Fruit fly (Drosophila melanogaster): ENCODE data around the gene CG44303.

Gene CG44303

DNA sequence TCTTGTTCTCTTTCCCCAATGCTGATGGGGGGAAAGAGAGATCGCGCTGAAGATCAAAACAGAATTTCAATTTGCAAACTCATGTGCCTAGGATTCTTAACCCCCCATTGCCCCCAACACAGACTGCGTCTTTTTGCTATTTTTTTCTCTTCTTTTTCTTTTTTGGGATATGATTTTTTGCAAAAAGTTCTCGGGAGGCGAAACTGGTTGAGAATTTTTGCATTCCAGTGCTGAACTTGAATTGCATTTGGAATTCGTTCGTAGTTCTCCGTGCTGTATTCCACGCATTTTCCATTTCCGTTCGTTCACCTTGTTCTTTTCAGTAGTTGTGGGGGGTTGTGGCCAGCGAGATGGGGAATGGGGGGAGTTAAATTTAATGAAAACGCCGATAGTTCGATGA, 20.9 kb upstream of the CG44303 start (continued):
- peak; percentile 10 for TF ChIP-seq CG32006 (GFP tag; optimal IDR thresholded peaks at IDR 0.05)
- no peak for TF ChIP-seq lz (GFP tag; optimal IDR thresholded peaks at IDR 0.05)
- no peak for TF ChIP-seq Sox15 (GFP tag; optimal IDR thresholded peaks at IDR 0.05)
- peak; percentile 75 for TF ChIP-seq CG6808 (GFP tag; optimal IDR thresholded peaks at IDR 0.05)
- no peak for TF ChIP-seq CG8632 (GFP tag; optimal IDR thresholded peaks at IDR 0.05)
- peak; percentile 60; the same call in 2 of the 3 replicates for TF ChIP-seq eg (GFP tag; IDR thresholded peaks at IDR 0.05)
- TF ChIP-seq Sox102F (GFP tag; optimal IDR thresholded peaks at IDR 0.05): no peak

DNA sequence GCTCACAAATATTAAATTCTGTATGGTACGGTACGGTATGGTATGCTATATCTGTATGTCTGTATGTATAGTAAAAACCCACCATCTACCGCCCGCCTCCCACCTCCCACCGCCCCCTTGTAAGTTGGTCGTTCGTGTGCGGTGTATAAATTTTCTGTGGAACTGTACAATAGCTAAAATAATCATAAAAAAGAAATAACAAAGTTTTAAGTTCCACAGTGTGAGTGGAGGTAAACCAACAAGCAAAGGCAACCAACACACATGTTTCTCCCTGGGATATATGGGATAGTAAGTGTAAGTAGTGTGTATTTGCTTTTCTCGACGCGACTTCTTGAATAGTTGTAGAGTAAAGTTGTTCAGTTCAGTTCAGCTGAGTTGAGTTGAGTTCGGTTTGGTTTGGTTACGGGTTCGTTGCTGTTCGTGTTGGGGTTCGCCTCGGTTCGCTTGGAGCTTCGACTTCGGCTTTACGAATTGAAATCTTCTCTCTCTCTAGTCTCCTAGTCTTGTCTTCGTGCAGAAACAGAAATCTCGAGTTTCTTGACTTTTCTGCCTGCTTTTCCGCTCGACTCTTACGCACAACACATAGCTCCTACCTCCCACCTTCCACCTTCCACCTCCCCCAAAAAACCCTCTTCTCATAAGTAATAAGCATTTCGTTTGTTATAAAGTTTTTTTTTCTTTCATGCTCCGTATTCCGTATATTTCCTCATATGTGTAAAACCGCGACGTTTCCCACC, 19.5 kb upstream of the CG44303 start:
- TF ChIP-seq ss (GFP tag; optimal IDR thresholded peaks at IDR 0.05) (peak in 1 of 2 experiments; percentile 11), eg (GFP tag; IDR thresholded peaks at IDR 0.05) (0 out of 3 replicates have a peak, but pooled peaks have one; percentile 8), CG15336 (GFP tag; IDR thresholded peaks at IDR 0.05) (peak; percentile 43; the same call in 1 of the 2 replicates), fkh (GFP tag; optimal IDR thresholded peaks at IDR 0.05) (peak; percentile 87), CG6808 (GFP tag; optimal IDR thresholded peaks at IDR 0.05) (no peak)

DNA sequence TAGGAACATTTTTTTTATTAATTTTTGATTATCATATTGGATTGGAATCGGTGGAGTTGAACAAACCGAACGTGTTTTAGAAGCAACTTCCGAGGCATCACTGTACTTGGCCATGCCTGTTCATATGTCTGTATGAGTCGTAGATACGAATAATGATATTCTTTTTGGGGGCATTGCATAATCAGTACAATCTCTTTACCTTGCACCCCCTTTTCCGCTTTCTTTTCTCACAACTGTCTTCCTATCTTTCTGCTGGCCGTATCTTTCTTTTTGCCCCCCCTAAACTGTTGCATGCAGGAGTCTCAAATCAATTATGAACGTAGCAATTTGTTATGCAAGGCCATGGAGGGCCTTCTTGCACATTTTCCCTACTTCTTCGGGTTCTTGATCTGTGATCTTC, 18.7 kb upstream of the CG44303 start:
- TF ChIP-seq dsx (GFP tag; optimal IDR thresholded peaks at IDR 0.05; ENCODE audit: poor library complexity, severe bottlenecking) (no peak), OdsH (GFP tag; optimal IDR thresholded peaks at IDR 0.05) (no peak), vri (GFP tag; optimal IDR thresholded peaks at IDR 0.05) (peak; percentile 88), Sox102F (GFP tag; optimal IDR thresholded peaks at IDR 0.05) (no peak)

DNA sequence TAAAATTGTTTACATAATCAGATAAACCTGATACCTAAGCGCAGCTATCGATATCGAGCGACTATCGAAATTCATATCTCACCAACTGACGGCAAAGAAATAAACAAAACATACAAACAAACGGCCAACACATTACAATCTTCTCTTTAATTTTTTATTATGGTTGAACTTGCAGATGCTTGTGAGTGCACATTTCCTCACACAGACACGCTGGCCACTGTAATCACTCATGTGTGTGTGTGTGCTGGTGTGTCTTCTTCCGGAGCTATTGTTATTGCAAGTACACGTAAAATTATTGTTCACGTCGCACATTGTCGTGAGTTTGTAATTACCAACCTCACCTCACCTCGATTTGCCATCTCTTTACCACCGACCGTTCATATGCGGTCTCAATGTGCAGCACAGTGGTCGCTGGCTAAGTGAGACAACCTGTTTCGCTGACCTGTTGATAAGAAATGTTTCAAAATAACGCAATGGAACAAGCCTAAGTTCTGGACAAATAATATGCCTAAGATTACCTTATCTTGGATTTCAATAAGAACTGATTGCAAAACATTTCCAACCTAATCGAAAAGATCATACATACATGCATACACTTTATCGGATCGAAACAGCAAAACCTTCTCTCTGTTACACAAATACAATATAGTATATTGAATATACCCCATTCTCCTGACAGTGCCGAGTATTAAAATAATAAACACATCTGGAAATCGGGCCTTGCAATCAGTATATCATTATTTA, 18.0 kb upstream of the CG44303 start:
- TF ChIP-seq Smox (GFP tag; optimal IDR thresholded peaks at IDR 0.05) (peak; percentile 22), CG11294 (GFP tag; IDR thresholded peaks at IDR 0.05) (no peak), CG8119 (GFP tag; IDR thresholded peaks at IDR 0.05) (no peak), CG6854 (GFP tag; optimal IDR thresholded peaks at IDR 0.05) (no peak), CG6163 (GFP tag; IDR thresholded peaks at IDR 0.05) (no peak), svp (GFP tag) (peak; percentile 86), Hr38 (GFP tag; optimal IDR thresholded peaks at IDR 0.05) (no peak), Eip78C (GFP tag) (peak; percentile 91), CG9139 (GFP tag; optimal IDR thresholded peaks at IDR 0.05) (no peak), fd59A (GFP tag; optimal IDR thresholded peaks at IDR 0.05) (peak; percentile 7), Hr39 (GFP tag; optimal IDR thresholded peaks at IDR 0.05) (no peak), CG15336 (GFP tag; IDR thresholded peaks at IDR 0.05) (peak; percentile 52; the same call in 1 of the 2 replicates), ss (GFP tag; optimal IDR thresholded peaks at IDR 0.05) (peak in 1 of 2 experiments; percentile 48), CG7368 (GFP tag; optimal IDR thresholded peaks at IDR 0.05) (no peak), Sox15 (GFP tag; optimal IDR thresholded peaks at IDR 0.05) (no peak), CG8632 (GFP tag; optimal IDR thresholded peaks at IDR 0.05) (peak; percentile 16), dac (GFP tag; optimal IDR thresholded peaks at IDR 0.05) (no peak), Blimp-1 (GFP tag; optimal IDR thresholded peaks at IDR 0.05) (no peak), CG16779 (tag; optimal IDR thresholded peaks at IDR 0.05) (no peak), esn (GFP tag; optimal IDR thresholded peaks at IDR 0.05) (peak; percentile 56), acj6 (GFP tag; optimal IDR thresholded peaks at IDR 0.05) (peak; percentile 25), CG6808 (GFP tag; optimal IDR thresholded peaks at IDR 0.05) (peak; percentile 46), CG6276 (GFP tag; optimal IDR thresholded peaks at IDR 0.05) (peak; percentile 21), salr (GFP tag; optimal IDR thresholded peaks at IDR 0.05) (peak; percentile 5 to 32), vri (GFP tag; optimal IDR thresholded peaks at IDR 0.05) (no peak), Eip75B (GFP tag; optimal IDR thresholded peaks at IDR 0.05) (peak; percentile 49), Sox14 (GFP tag; optimal IDR thresholded peaks at IDR 0.05) (peak; percentile 46), CG3032 (tag; optimal IDR thresholded peaks at IDR 0.05) (peak; percentile 26), fkh (GFP tag; optimal IDR thresholded peaks at IDR 0.05) (no peak), CG10631 (GFP tag; optimal IDR thresholded peaks at IDR 0.05) (peak; percentile 43), cyc (GFP tag; optimal IDR thresholded peaks at IDR 0.05) (no peak), CG3919 (GFP tag; optimal IDR thresholded peaks at IDR 0.05) (peak; percentile 0), CG10669 (GFP tag; optimal IDR thresholded peaks at IDR 0.05) (peak; percentile 40), Ets96B (tag; optimal IDR thresholded peaks at IDR 0.05) (peak; percentile 15), Eip93F (GFP tag; optimal IDR thresholded peaks at IDR 0.05) (no peak)

Measured in whole organism, prepupa.